Fruit fly (Drosophila melanogaster) whole organism: Measurements from ENCODE around the gene Gip.

Source experiments
- CG8478 ChIP-seq: fragments of >200 bp; optimal IDR thresholded peaks from 2 replicates; lab custom pipeline; 2018; ENCODE audit warnings: inconsistent platforms
- Dll ChIP-seq: fragments of >200 bp; optimal IDR thresholded peaks from 2 replicates; lab custom pipeline; 2017
- psq ChIP-seq: fragments of >200 bp; optimal IDR thresholded peaks from 2 replicates; lab custom pipeline; 2017
- usp ChIP-seq: fragments of >200 bp; optimal IDR thresholded peaks from 2 replicates; lab custom pipeline; 2017; ENCODE audit warnings: missing biosample characterization, missing genetic modification characterization, mixed read lengths

DNA sequence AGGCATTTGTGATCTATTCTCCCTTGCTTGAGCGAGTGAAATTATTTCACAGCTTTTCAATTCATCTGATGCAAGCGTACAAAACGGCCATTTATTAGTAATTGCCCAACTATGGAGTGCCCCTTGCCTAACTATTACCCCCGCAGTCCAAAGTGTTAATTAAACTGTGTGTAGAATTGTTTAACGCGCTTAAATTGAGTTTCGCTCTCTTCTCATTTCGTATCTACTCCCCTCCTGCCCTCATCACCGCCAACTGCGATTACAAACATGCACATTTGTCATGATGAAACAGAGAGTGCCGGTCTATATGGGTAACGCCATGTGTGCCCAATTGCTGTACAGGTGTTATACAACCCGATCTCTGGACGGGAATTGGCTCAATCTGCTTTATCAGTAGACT is 40.1 kb upstream of the Gip start:
- TF ChIP-seq psq: no peak
- TF ChIP-seq CG8478 (lab: Kevin White, UChicago): no peak
- TF ChIP-seq Dll (lab: Kevin White, UChicago): no peak
- no peak for TF ChIP-seq usp (GFP tag; lab: Kevin White, UChicago)
